Worm (Caenorhabditis elegans): Measurements from ENCODE around the gene tbx-32.

The tbx-32 gene

DNA sequence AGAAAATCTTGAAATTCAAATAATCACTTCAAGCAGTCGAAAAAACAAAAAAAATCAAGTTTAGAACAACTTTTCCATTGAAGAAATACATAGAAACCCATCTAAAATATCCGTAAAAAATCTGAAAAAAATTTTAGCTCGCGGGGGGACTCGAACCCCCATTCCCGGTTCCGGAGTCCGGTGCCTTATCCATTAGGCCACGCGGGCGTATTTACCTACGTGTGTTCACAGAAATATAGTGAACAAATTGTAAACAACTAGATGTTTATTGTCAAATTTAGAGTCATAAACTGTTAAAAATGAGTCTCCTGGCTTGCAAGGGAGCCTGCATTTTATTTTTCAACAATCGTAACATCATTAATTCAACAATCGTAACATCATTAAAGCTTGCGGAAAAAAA, 25.6 kb upstream of the tbx-32 start:
- no peak for TF ChIP-seq ceh-8 (GFP tag; optimal IDR thresholded peaks at IDR 0.05)
- no peak for TF ChIP-seq alr-1 (tag; optimal IDR thresholded peaks at IDR 0.05; ENCODE audit: borderline replicate concordance)
- TF ChIP-seq hlh-17 (GFP tag; optimal IDR thresholded peaks at IDR 0.05; ENCODE audit: borderline replicate concordance), result no peak

DNA sequence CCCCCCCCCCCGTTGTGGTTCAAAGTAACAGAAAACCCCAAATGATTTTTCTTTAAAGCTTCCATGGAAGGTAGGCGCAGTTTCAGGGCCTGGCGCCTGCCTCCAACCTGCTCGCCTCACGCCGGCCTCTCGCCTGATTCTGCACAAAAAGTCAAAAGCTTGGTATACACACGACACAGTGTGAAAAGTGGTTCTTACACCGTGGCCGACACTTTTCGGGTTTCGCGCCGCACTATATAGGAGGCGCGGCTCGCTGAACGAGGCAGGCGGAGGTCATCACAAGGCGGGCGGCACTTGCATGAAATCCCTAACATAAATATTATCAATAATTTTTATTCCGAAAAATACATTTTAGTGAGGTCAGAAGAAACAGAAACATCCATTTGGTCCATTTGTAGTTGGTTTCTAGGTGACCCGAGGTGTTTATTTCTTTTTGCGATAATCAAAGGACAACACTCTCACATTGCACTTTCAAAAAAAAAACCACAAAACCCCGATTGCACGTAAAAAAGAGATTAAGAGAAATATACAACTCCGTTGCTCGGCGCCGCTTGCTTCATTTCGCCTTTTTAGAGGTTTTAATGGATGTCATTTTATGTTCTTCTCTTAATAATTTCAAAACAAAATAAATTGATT, 24.3 kb upstream of the tbx-32 start, which contains the start of gene ZK380.2:
ZK380.2 (plus strand) TSS at position 586 of the 636 bp plus-strand sequence.
- no peak for TF ChIP-seq lin-35 (GFP tag; optimal IDR thresholded peaks at IDR 0.05)
- TF ChIP-seq vab-15 (tag; optimal IDR thresholded peaks at IDR 0.05), result no peak
- TF ChIP-seq fkh-8 (tag; optimal IDR thresholded peaks at IDR 0.05), result no peak
- no peak for TF ChIP-seq fos-1 (tag; optimal IDR thresholded peaks at IDR 0.05)
- no peak for TF ChIP-seq hlh-4 (tag; optimal IDR thresholded peaks at IDR 0.05)
- TF ChIP-seq ceh-63 (GFP tag; optimal IDR thresholded peaks at IDR 0.05), result no peak
- no peak for TF ChIP-seq dsc-1 (tag; optimal IDR thresholded peaks at IDR 0.05)
- TF ChIP-seq ceh-90 (tag; optimal IDR thresholded peaks at IDR 0.05), result no peak
- TF ChIP-seq ztf-4 (tag; optimal IDR thresholded peaks at IDR 0.05), result no peak
- no peak for TF ChIP-seq skn-1 (tag; optimal IDR thresholded peaks at IDR 0.05)
- no peak for TF ChIP-seq Y116A8C.19 (tag; optimal IDR thresholded peaks at IDR 0.05; ENCODE audit: borderline replicate concordance)
- no peak for TF ChIP-seq F16B12.6 (tag; optimal IDR thresholded peaks at IDR 0.05)
- no peak for TF ChIP-seq aha-1 (tag; optimal IDR thresholded peaks at IDR 0.05)
- TF ChIP-seq hpl-2 (GFP tag; optimal IDR thresholded peaks at IDR 0.05), result no peak
- no peak for TF ChIP-seq elt-2 (tag; optimal IDR thresholded peaks at IDR 0.05)
- no peak for TF ChIP-seq nhr-12 (tag; optimal IDR thresholded peaks at IDR 0.05)

ce11 chrX:1643442-1644096, 11.7 kb upstream of the tbx-32 start:
- no peak for TF ChIP-seq hlh-4 (tag; optimal IDR thresholded peaks at IDR 0.05)
- no peak for TF ChIP-seq ztf-11 (tag; optimal IDR thresholded peaks at IDR 0.05)
- TF ChIP-seq lsy-2 (tag; optimal IDR thresholded peaks at IDR 0.05), result no peak
- TF ChIP-seq alr-1 (tag; optimal IDR thresholded peaks at IDR 0.05; ENCODE audit: borderline replicate concordance), result no peak
- no peak for TF ChIP-seq nhr-85 (tag)
- no peak for TF ChIP-seq nhr-77 (tag; optimal IDR thresholded peaks at IDR 0.05)
- no peak for TF ChIP-seq snu-23 (GFP tag; optimal IDR thresholded peaks at IDR 0.05)
- TF ChIP-seq fkh-4 (tag; optimal IDR thresholded peaks at IDR 0.05; ENCODE audit: borderline replicate concordance), result no peak
- no peak for TF ChIP-seq egl-13 (tag; optimal IDR thresholded peaks at IDR 0.05)
- TF ChIP-seq irx-1 (tag; optimal IDR thresholded peaks at IDR 0.05), result no peak
- no peak for TF ChIP-seq nhr-11 (tag; optimal IDR thresholded peaks at IDR 0.05)
- TF ChIP-seq nhr-47 (tag; optimal IDR thresholded peaks at IDR 0.05), result no peak
- no peak for TF ChIP-seq sox-4 (tag; optimal IDR thresholded peaks at IDR 0.05)
- no peak for TF ChIP-seq fkh-8 (tag; optimal IDR thresholded peaks at IDR 0.05)
- no peak for TF ChIP-seq F16B12.6 (tag; optimal IDR thresholded peaks at IDR 0.05)
- TF ChIP-seq C16A3.4 (tag; optimal IDR thresholded peaks at IDR 0.05), result no peak
- no peak for TF ChIP-seq ceh-88 (GFP tag; IDR thresholded peaks at IDR 0.05)
- no peak for TF ChIP-seq elt-3 (tag; optimal IDR thresholded peaks at IDR 0.05)
- no peak for TF ChIP-seq hlh-17 (GFP tag; optimal IDR thresholded peaks at IDR 0.05; ENCODE audit: borderline replicate concordance)

DNA sequence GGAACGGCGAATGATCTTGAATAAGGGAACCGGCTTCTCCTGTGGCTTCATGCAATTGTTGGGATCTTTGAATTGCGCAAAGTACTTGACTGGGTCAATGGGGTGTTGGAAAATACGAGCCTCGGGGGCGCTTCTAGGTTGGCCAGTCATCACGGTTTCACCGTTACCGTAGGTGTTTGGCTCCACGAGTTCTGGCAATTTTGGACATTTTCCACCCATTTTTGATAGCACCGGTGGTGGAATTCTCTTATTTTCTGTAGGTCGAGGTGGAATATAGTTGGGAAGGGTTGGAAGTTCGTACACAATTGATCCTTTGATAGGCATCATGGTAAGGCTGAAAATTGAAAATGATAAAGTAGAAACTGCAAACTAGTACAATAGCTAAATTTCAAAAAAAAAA, 3.6 kb upstream of the tbx-32 start, which contains the start of gene ZK380.4:
ZK380.4 (minus strand) TSS at position 327 of the 400 bp plus-strand sequence.
- TF ChIP-seq ztf-11 (tag; optimal IDR thresholded peaks at IDR 0.05), result no peak
- TF ChIP-seq nhr-12 (tag; optimal IDR thresholded peaks at IDR 0.05), result no peak
- TF ChIP-seq nhr-84 (tag; optimal IDR thresholded peaks at IDR 0.05), result no peak
- no peak for TF ChIP-seq lin-39 (tag; optimal IDR thresholded peaks at IDR 0.05)
- no peak for TF ChIP-seq nhr-11 (tag; optimal IDR thresholded peaks at IDR 0.05)
- no peak for TF ChIP-seq elt-2 (tag; optimal IDR thresholded peaks at IDR 0.05)
- no peak for TF ChIP-seq nhr-47 (tag; optimal IDR thresholded peaks at IDR 0.05)
- no peak for TF ChIP-seq lin-14 (GFP tag; optimal IDR thresholded peaks at IDR 0.05)
- TF ChIP-seq nhr-76 (tag; optimal IDR thresholded peaks at IDR 0.05), result no peak
- TF ChIP-seq hlh-4 (tag; optimal IDR thresholded peaks at IDR 0.05), result no peak

Measured in whole organism, L1 larva.